Fruit fly (Drosophila melanogaster): Measurements from ENCODE around the gene Pak3.
A peak's percentile ranks its signal among the peaks of the same experiment; 100 is the strongest.

Pak3 gene

DNA sequence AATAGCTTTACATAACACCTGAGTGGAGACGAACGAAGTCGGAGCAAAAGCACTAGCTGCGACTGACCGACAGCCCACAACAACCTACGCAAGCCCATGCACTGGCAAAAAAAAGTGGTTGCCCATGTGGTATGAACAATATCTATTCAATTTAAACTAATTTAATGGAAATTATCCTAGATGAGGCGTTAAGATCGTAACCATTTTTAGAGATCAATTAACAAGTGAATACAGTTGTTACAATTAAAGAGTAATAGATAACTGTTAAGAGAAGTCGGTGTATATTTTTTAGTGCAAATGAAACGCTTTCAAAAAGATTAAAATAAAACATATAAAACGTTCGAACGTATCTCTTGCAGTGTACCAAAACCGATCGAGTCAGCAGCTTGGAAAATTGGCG, 42.6 kb upstream of the Pak3 start (continued):
- TF ChIP-seq gcm2 (GFP tag; optimal IDR thresholded peaks at IDR 0.05) (no peak), slou (GFP tag; optimal IDR thresholded peaks at IDR 0.05) (no peak), sna (GFP tag; IDR thresholded peaks at IDR 0.05; ENCODE audit: partially characterized antibody) (no peak), row (GFP tag; IDR thresholded peaks at IDR 0.05) (peak; percentile 56), danr (GFP tag; IDR thresholded peaks at IDR 0.05) (no peak), CG30431 (GFP tag; optimal IDR thresholded peaks at IDR 0.05) (no peak), HLHmδ (GFP tag; optimal IDR thresholded peaks at IDR 0.05) (no peak), tap (tag; optimal IDR thresholded peaks at IDR 0.05) (peak; percentile 61), vfl (GFP tag; optimal IDR thresholded peaks at IDR 0.05) (no peak), Antp (GFP tag; optimal IDR thresholded peaks at IDR 0.05) (no peak), CG2678 (tag; optimal IDR thresholded peaks at IDR 0.05) (no peak), ranshi (GFP tag; IDR thresholded peaks at IDR 0.05) (no peak), Hmx (GFP tag; optimal IDR thresholded peaks at IDR 0.05) (no peak), CG15479 (GFP tag; optimal IDR thresholded peaks at IDR 0.05) (no peak), nmo (GFP tag; optimal IDR thresholded peaks at IDR 0.05) (peak; percentile 68), CG15269 (tag; optimal IDR thresholded peaks at IDR 0.05) (no peak), CG18476 (GFP tag; optimal IDR thresholded peaks at IDR 0.05) (no peak), CG6813 (GFP tag; optimal IDR thresholded peaks at IDR 0.05) (peak; percentile 2), repo (GFP tag; optimal IDR thresholded peaks at IDR 0.05) (no peak), chinmo (GFP tag; IDR thresholded peaks at IDR 0.05; ENCODE audit: partially characterized antibody) (no peak), wek (GFP tag; optimal IDR thresholded peaks at IDR 0.05) (no peak), Tbp (GFP tag; optimal IDR thresholded peaks at IDR 0.05) (no peak), Ptx1 (GFP tag; IDR thresholded peaks at IDR 0.05) (peak; percentile 49), CG12104 (GFP tag; optimal IDR thresholded peaks at IDR 0.05) (peak; percentile 11), CG17612 (GFP tag; IDR thresholded peaks at IDR 0.05) (no peak), bbx (GFP tag; IDR thresholded peaks at IDR 0.05; ENCODE audit: partially characterized antibody) (no peak), CG12071 (GFP tag; optimal IDR thresholded peaks at IDR 0.05) (peak; percentile 1), CG4360 (GFP tag; IDR thresholded peaks at IDR 0.05) (no peak), p53 (GFP tag; optimal IDR thresholded peaks at IDR 0.05) (no peak), ewg (GFP tag; optimal IDR thresholded peaks at IDR 0.05) (peak; percentile 39), CG4282 (GFP tag; optimal IDR thresholded peaks at IDR 0.05) (no peak), HmgD (GFP tag; optimal IDR thresholded peaks at IDR 0.05) (no peak), dmrt99B (tag; optimal IDR thresholded peaks at IDR 0.05) (peak; percentile 84), Med (GFP tag) (peak; percentile 77), exex (tag; optimal IDR thresholded peaks at IDR 0.05) (no peak), ken (GFP tag; IDR thresholded peaks at IDR 0.05) (no peak), az2 (GFP tag; optimal IDR thresholded peaks at IDR 0.05) (peak; percentile 42), CG3163 (GFP tag; optimal IDR thresholded peaks at IDR 0.05) (no peak), Oaz (GFP tag; IDR thresholded peaks at IDR 0.05) (no peak), wor (GFP tag; IDR thresholded peaks at IDR 0.05) (peak; percentile 55; the same call in 1 of the 2 replicates), stwl (tag; optimal IDR thresholded peaks at IDR 0.05) (no peak), CG8359 (GFP tag; optimal IDR thresholded peaks at IDR 0.05; ENCODE audit: borderline replicate concordance) (no peak), org-1 (GFP tag; optimal IDR thresholded peaks at IDR 0.05) (no peak), Eip74EF (GFP tag; optimal IDR thresholded peaks at IDR 0.05) (peak in 1 of 2 experiments; percentile 59), slp2 (GFP tag; optimal IDR thresholded peaks at IDR 0.05) (no peak), z (GFP tag; IDR thresholded peaks at IDR 0.05) (no peak), nau (GFP tag; optimal IDR thresholded peaks at IDR 0.05) (no peak), ems (GFP tag; optimal IDR thresholded peaks at IDR 0.05) (no peak), CG8388 (GFP tag; optimal IDR thresholded peaks at IDR 0.05) (peak; percentile 63), disco-r (GFP tag; optimal IDR thresholded peaks at IDR 0.05) (no peak), CG34376 (GFP tag; optimal IDR thresholded peaks at IDR 0.05) (no peak), mam (GFP tag; optimal IDR thresholded peaks at IDR 0.05) (no peak)
